Fruit fly (Drosophila melanogaster): ENCODE data around the gene CG4829.

DNA sequence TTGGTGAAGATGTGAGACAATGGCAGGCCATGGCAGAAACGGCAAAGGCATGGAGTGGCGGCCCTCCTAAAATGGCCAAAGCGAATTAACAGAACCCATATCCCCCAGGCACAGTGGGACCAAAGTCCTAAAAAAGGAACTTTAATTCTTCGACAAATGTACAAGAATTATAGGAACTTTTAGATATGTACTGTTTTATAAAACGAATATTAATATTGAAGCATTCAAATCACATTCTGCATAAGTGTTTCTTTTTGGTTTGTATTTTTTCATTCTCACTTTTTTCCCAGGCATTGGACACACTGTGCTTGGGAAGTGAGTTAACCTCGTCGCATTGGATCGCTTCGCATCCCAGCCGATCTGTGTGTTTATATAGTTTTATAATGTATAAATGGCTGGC lies 46.5 kb upstream of the CG4829 start:
- no peak for TF ChIP-seq lola (GFP tag; optimal IDR thresholded peaks at IDR 0.05)
- no peak for TF ChIP-seq Dfd (GFP tag; optimal IDR thresholded peaks at IDR 0.05)
- no peak for TF ChIP-seq psq (GFP tag; optimal IDR thresholded peaks at IDR 0.05)
- peak; percentile 75 for TF ChIP-seq woc (GFP tag; optimal IDR thresholded peaks at IDR 0.05)
- no peak for TF ChIP-seq pan (optimal IDR thresholded peaks at IDR 0.05)
- TF ChIP-seq Rel (GFP tag; optimal IDR thresholded peaks at IDR 0.05), result no peak
- no peak for TF ChIP-seq Rel (tag; optimal IDR thresholded peaks at IDR 0.05)
- TF ChIP-seq Dif (GFP tag; optimal IDR thresholded peaks at IDR 0.05; ENCODE audit: partially characterized antibody), result no peak
- TF ChIP-seq N (GFP tag; optimal IDR thresholded peaks at IDR 0.05), result no peak
- TF ChIP-seq Hr83 (GFP tag; optimal IDR thresholded peaks at IDR 0.05; ENCODE audit: poor library complexity, severe bottlenecking), result no peak
- peak in 1 of 2 experiments; percentile 55 for TF ChIP-seq foxo (GFP tag; optimal IDR thresholded peaks at IDR 0.05)
- no peak for TF ChIP-seq Hr78 (GFP tag; optimal IDR thresholded peaks at IDR 0.05)
- TF ChIP-seq jim (GFP tag; optimal IDR thresholded peaks at IDR 0.05), result no peak
